Fruit fly (Drosophila melanogaster) whole organism, embryonic: ENCODE data around the gene aop.

Source experiments
- Ada2b ChIP-seq: fragments of 200-800 bp; sonication (Bioruptor generic); IDR thresholded peaks from 2 replicates; pipeline ENCODE4 v1.3.6; 2022; ENCODE audit warnings: missing biosample characterization, missing genetic modification characterization
- CG10321 ChIP-seq: fragments of 200-800 bp; sonication (Bioruptor generic); IDR thresholded peaks from 2 replicates; pipeline ENCODE4 v1.3.6; 2022; ENCODE audit warnings: missing biosample characterization, missing genetic modification characterization
- CG11085 ChIP-seq: fragments of 200-800 bp; sonication (Bioruptor generic); IDR thresholded peaks from 2 replicates; pipeline ENCODE4 v1.3.6; 2022; ENCODE audit warnings: missing biosample characterization, missing genetic modification characterization
- CG15601 ChIP-seq: fragments of 200-800 bp; sonication (Bioruptor generic); optimal IDR thresholded peaks from 3 replicates; lab custom pipeline; 2019; ENCODE audit warnings: missing biosample characterization, mild to moderate bottlenecking, missing genetic modification characterization, moderate library complexity
- CG17186 ChIP-seq: fragments of 200-800 bp; sonication (Bioruptor generic); optimal IDR thresholded peaks from 3 replicates; lab custom pipeline; 2017; ENCODE audit warnings: missing biosample characterization, missing genetic modification reagents, missing genetic modification characterization
- CG17328 ChIP-seq: fragments of 200-800 bp; sonication (Bioruptor generic); IDR thresholded peaks from 2 replicates; pipeline ENCODE4 v1.3.6; 2022; ENCODE audit warnings: missing biosample characterization, missing genetic modification characterization
- CG17802 ChIP-seq: fragments of 200-800 bp; sonication (Bioruptor generic); optimal IDR thresholded peaks from 2 replicates; lab custom pipeline; 2018; ENCODE audit warnings: missing biosample characterization, mild to moderate bottlenecking, missing genetic modification characterization, moderate library complexity
- CG1792 ChIP-seq: fragments of 200-800 bp; sonication (Bioruptor generic); optimal IDR thresholded peaks from 2 replicates; lab custom pipeline; 2016; ENCODE audit warnings: missing biosample characterization, missing genetic modification characterization
- CG18476 ChIP-seq: fragments of 200-800 bp; sonication (Bioruptor generic); optimal IDR thresholded peaks from 2 replicates; lab custom pipeline; 2016; ENCODE audit warnings: missing biosample characterization, mild to moderate bottlenecking, missing genetic modification characterization
- CG2875 ChIP-seq: fragments of 200-800 bp; sonication (Bioruptor generic); optimal IDR thresholded peaks from 2 replicates; lab custom pipeline; 2017; ENCODE audit warnings: missing biosample characterization, mild to moderate bottlenecking, missing genetic modification characterization, missing genetic modification reagents
- CG31388 ChIP-seq: fragments of 200-800 bp; sonication (Bioruptor generic); optimal IDR thresholded peaks from 2 replicates; lab custom pipeline; 2016; ENCODE audit warnings: missing biosample characterization, missing genetic modification characterization
- CG3726 ChIP-seq: fragments of 200-800 bp; sonication (Bioruptor generic); IDR thresholded peaks from 3 replicates; pipeline ENCODE4, ENCODE4 v1.3.6; 2022; ENCODE audit warnings: missing biosample characterization, missing genetic modification characterization
- CG3995 ChIP-seq: fragments of 200-800 bp; sonication (Bioruptor generic); optimal IDR thresholded peaks from 3 replicates; lab custom pipeline; 2016; ENCODE audit warnings: missing biosample characterization, missing genetic modification characterization
- CG6175 ChIP-seq: fragments of 200-800 bp; sonication (Bioruptor generic); IDR thresholded peaks from 3 replicates; pipeline ENCODE4 v1.3.6; 2022; ENCODE audit warnings: missing biosample characterization, missing genetic modification characterization
- CG6683 ChIP-seq: fragments of 200-800 bp; sonication (Bioruptor generic); optimal IDR thresholded peaks from 2 replicates; lab custom pipeline; 2017; ENCODE audit warnings: missing biosample characterization, mild to moderate bottlenecking, missing genetic modification characterization, missing genetic modification reagents
- CG7786 ChIP-seq: fragments of 200-800 bp; sonication (Bioruptor generic); optimal IDR thresholded peaks from 2 replicates; lab custom pipeline; 2016; ENCODE audit warnings: missing biosample characterization, missing genetic modification characterization
- CG8359 ChIP-seq: fragments of 200-800 bp; sonication (Bioruptor generic); optimal IDR thresholded peaks from 2 replicates; lab custom pipeline; 2017; ENCODE audit warnings: missing biosample characterization, mild to moderate bottlenecking, missing genetic modification characterization, borderline replicate concordance
- CG9727 ChIP-seq: fragments of 200-800 bp; sonication (Bioruptor generic); optimal IDR thresholded peaks from 3 replicates; lab custom pipeline; 2017; ENCODE audit warnings: missing biosample characterization, mild to moderate bottlenecking, missing genetic modification characterization
- CG9817 ChIP-seq: fragments of 200-800 bp; sonication (Bioruptor generic); optimal IDR thresholded peaks from 2 replicates; lab custom pipeline; 2018; ENCODE audit warnings: missing biosample characterization, mild to moderate bottlenecking, missing genetic modification characterization, moderate library complexity
- CG9876 ChIP-seq: fragments of 200-800 bp; sonication (Bioruptor generic); optimal IDR thresholded peaks from 2 replicates; lab custom pipeline; 2016; ENCODE audit warnings: missing biosample characterization, missing genetic modification characterization
- CoRest ChIP-seq: fragments of 200-800 bp; sonication (Bioruptor generic); optimal IDR thresholded peaks from 3 replicates; lab custom pipeline; 2018; ENCODE audit warnings: missing biosample characterization, mild to moderate bottlenecking, missing genetic modification characterization, moderate library complexity
- Doc3 ChIP-seq: fragments of 200-800 bp; sonication (Bioruptor generic); IDR thresholded peaks from 3 replicates; pipeline ENCODE4 v1.3.6; 2022; ENCODE audit warnings: missing biosample characterization, missing genetic modification characterization; ENCODE audit not compliant: partially characterized antibody
- E2f1 ChIP-seq: fragments of 200-800 bp; sonication (Bioruptor generic); IDR thresholded peaks from 2 replicates; pipeline ENCODE4 v1.3.6; 2022; ENCODE audit warnings: missing biosample characterization, missing genetic modification characterization
- GATAe ChIP-seq: fragments of 200-800 bp; sonication (Bioruptor generic); conservative IDR thresholded peaks from 2 replicates; pipeline ENCODE4 v1.3.6; 2022; ENCODE audit warnings: missing biosample characterization, missing genetic modification characterization
- H2.0 ChIP-seq: fragments of 200-800 bp; sonication (Bioruptor generic); IDR thresholded peaks from 2 replicates; pipeline ENCODE4 v1.3.6; 2022; ENCODE audit warnings: missing biosample characterization, missing genetic modification characterization
- Kr ChIP-seq: fragments of 200-800 bp; sonication (Bioruptor generic); optimal IDR thresholded peaks from 2 replicates; lab custom pipeline; 2017; ENCODE audit warnings: missing biosample characterization, mild to moderate bottlenecking, missing genetic modification characterization
- Oaz ChIP-seq: fragments of 200-800 bp; sonication (Bioruptor generic); IDR thresholded peaks from 2 replicates; pipeline ENCODE4 v1.3.6; 2022; ENCODE audit warnings: missing biosample characterization, missing genetic modification characterization
- Poxn ChIP-seq: fragments of 200-800 bp; sonication (Bioruptor generic); IDR thresholded peaks from 2 replicates; pipeline ENCODE4 v1.3.6; 2022; ENCODE audit warnings: missing biosample characterization, missing genetic modification characterization
- Ravus ChIP-seq: fragments of 200-800 bp; sonication (Bioruptor generic); IDR thresholded peaks from 2 replicates; pipeline ENCODE4 v1.3.6; 2022; ENCODE audit warnings: missing biosample characterization, missing genetic modification characterization
- Sox100B ChIP-seq: fragments of 200-800 bp; sonication (Bioruptor generic); optimal IDR thresholded peaks from 3 replicates; lab custom pipeline; 2018; ENCODE audit warnings: missing biosample characterization, mild to moderate bottlenecking, missing genetic modification characterization
- bigmax ChIP-seq: fragments of 200-800 bp; sonication (Bioruptor generic); optimal IDR thresholded peaks from 2 replicates; lab custom pipeline; 2018; ENCODE audit warnings: missing biosample characterization, mild to moderate bottlenecking, missing genetic modification characterization
- bowl ChIP-seq: fragments of 200-800 bp; sonication (Bioruptor generic); IDR thresholded peaks from 2 replicates; pipeline ENCODE4 v1.3.6; 2022; ENCODE audit warnings: missing biosample characterization, missing genetic modification characterization
- cad ChIP-seq: fragments of >200 bp; optimal IDR thresholded peaks from 2 replicates; lab custom pipeline; 2017; ENCODE audit warnings: missing biosample characterization, missing genetic modification characterization
- da ChIP-seq: fragments of 200-800 bp; sonication (Bioruptor generic); optimal IDR thresholded peaks from 2 replicates; lab custom pipeline; 2016; ENCODE audit warnings: missing biosample characterization, missing genetic modification characterization
- dpn ChIP-seq, 2 experiments: fragments of 200-800 bp; sonication (Bioruptor generic); optimal IDR thresholded peaks; 3 replicates each; lab custom pipeline; 2016; ENCODE audit warnings: missing biosample characterization in 2 of 2, missing genetic modification characterization in 2 of 2
- emc ChIP-seq: fragments of 200-800 bp; sonication (Bioruptor generic); optimal IDR thresholded peaks from 2 replicates; lab custom pipeline; 2016; ENCODE audit warnings: missing biosample characterization, missing genetic modification characterization
- ems ChIP-seq: fragments of 200-800 bp; sonication (Bioruptor generic); optimal IDR thresholded peaks from 3 replicates; lab custom pipeline; 2016; ENCODE audit warnings: missing biosample characterization, missing genetic modification characterization
- gce ChIP-seq: fragments of 200-800 bp; sonication (Bioruptor generic); IDR thresholded peaks from 3 replicates; pipeline ENCODE4 v1.3.6; 2022; ENCODE audit warnings: missing biosample characterization, missing genetic modification characterization
- gt ChIP-seq: fragments of 200-800 bp; sonication (Bioruptor generic); IDR thresholded peaks from 2 replicates; pipeline ENCODE4 v1.3.6; 2022; ENCODE audit warnings: missing biosample characterization, missing genetic modification characterization
- lilli ChIP-seq: fragments of 200-800 bp; sonication (Bioruptor generic); optimal IDR thresholded peaks from 3 replicates; lab custom pipeline; 2016; ENCODE audit warnings: missing biosample characterization, missing genetic modification characterization
- nau ChIP-seq: fragments of 200-800 bp; sonication (Bioruptor generic); optimal IDR thresholded peaks from 3 replicates; lab custom pipeline; 2017; ENCODE audit warnings: missing biosample characterization, mild to moderate bottlenecking, missing genetic modification characterization, missing genetic modification reagents
- nerfin-1 ChIP-seq: fragments of 200-800 bp; sonication (Bioruptor generic); optimal IDR thresholded peaks from 3 replicates; lab custom pipeline; 2019; ENCODE audit warnings: missing biosample characterization, mild to moderate bottlenecking, missing genetic modification characterization, moderate library complexity
- ranshi ChIP-seq: fragments of 200-800 bp; sonication (Bioruptor generic); IDR thresholded peaks from 2 replicates; pipeline ENCODE4 v1.3.6; 2022; ENCODE audit warnings: missing biosample characterization, missing genetic modification characterization
- sc ChIP-seq, 3 experiments: fragments of >200 bp in 2 of 3; fragments of 200-800 bp in 1 of 3; sonication (Bioruptor generic) in 1 of 3; optimal IDR thresholded peaks; 2 replicates in 2 of 3; 3 replicates in 1 of 3; lab custom pipeline; 2017; ENCODE audit warnings: mild to moderate bottlenecking in 1 of 3, missing biosample characterization in 1 of 3, missing genetic modification characterization in 1 of 3, missing genetic modification reagents in 1 of 3
- schlank ChIP-seq: fragments of 200-800 bp; sonication (Bioruptor generic); optimal IDR thresholded peaks from 2 replicates; lab custom pipeline; 2018; ENCODE audit warnings: missing biosample characterization, mild to moderate bottlenecking, missing genetic modification characterization
- scrt ChIP-seq: fragments of 200-800 bp; sonication (Bioruptor generic); optimal IDR thresholded peaks from 2 replicates; lab custom pipeline; 2018; ENCODE audit warnings: missing biosample characterization, mild to moderate bottlenecking, missing genetic modification characterization, moderate library complexity
- sd ChIP-seq: fragments of 200-800 bp; sonication (Bioruptor generic); optimal IDR thresholded peaks from 3 replicates; lab custom pipeline; 2018; ENCODE audit warnings: missing biosample characterization, mild to moderate bottlenecking, missing genetic modification characterization, moderate library complexity
- tgo ChIP-seq: fragments of 200-800 bp; sonication (Bioruptor generic); IDR thresholded peaks from 3 replicates; pipeline ENCODE4 v1.3.6; 2022; ENCODE audit warnings: missing biosample characterization, missing genetic modification characterization
- unc-4 ChIP-seq: fragments of 200-800 bp; sonication (Bioruptor generic); IDR thresholded peaks from 2 replicates; pipeline ENCODE4 v1.3.6; 2022; ENCODE audit warnings: missing biosample characterization, missing genetic modification characterization; ENCODE audit not compliant: partially characterized antibody
- yki ChIP-seq: fragments of >200 bp; optimal IDR thresholded peaks from 3 replicates; lab custom pipeline; 2018
- z ChIP-seq: fragments of 200-800 bp; sonication (Bioruptor generic); IDR thresholded peaks from 3 replicates; pipeline ENCODE4 v1.3.6; 2022; ENCODE audit warnings: missing biosample characterization, missing genetic modification characterization

Gene aop

dm6 chr2L:2163568-2163953 lies 15.0 kb downstream of the aop start (continued):
- TF ChIP-seq CG17186 (GFP tag; lab: Kevin White, UChicago), result peak; percentile 64
- peak; percentile 53 for TF ChIP-seq CG6175 (GFP tag; lab: Robert Waterston, UW)
- TF ChIP-seq cad (GFP tag; lab: Kevin White, UChicago), result peak; percentile 29
- TF ChIP-seq Poxn (GFP tag; lab: Robert Waterston, UW), result 0 out of 2 replicates have a peak, but pooled peaks have one; percentile 11
- TF ChIP-seq CG18476 (GFP tag; lab: Kevin White, UChicago), result peak; percentile 85
- TF ChIP-seq tgo (GFP tag; lab: Robert Waterston, UW), result peak; percentile 90
- TF ChIP-seq Ada2b (GFP tag; lab: Robert Waterston, UW), result peak; percentile 80
- peak; percentile 85 for TF ChIP-seq ems (GFP tag; lab: Kevin White, UChicago)
- peak; percentile 89 for TF ChIP-seq CG1792
- TF ChIP-seq unc-4 (GFP tag; lab: Robert Waterston, UW), result no peak
- peak; percentile 73 for TF ChIP-seq bowl (GFP tag; lab: Robert Waterston, UW)
- TF ChIP-seq bigmax (GFP tag; lab: Kevin White, UChicago), result no peak
- TF ChIP-seq CG7786 (GFP tag; lab: Kevin White, UChicago), result peak; percentile 95
- peak; percentile 89 for TF ChIP-seq CG2875 (GFP tag; lab: Kevin White, UChicago)
- no peak for TF ChIP-seq yki (lab: Kevin White, UChicago)
- TF ChIP-seq H2.0, result peak; percentile 92
- TF ChIP-seq sd (tag; lab: Kevin White, UChicago), result peak; percentile 35
- peak; percentile 72 for TF ChIP-seq nau (GFP tag; lab: Kevin White, UChicago)
- 0 out of 2 replicates have a peak, but pooled peaks have one; percentile 32 for TF ChIP-seq CG10321
- no peak for TF ChIP-seq sc (optimal IDR thresholded peaks at IDR 0.05; lab: Kevin White, UChicago)
- TF ChIP-seq sc (GFP tag; optimal IDR thresholded peaks at IDR 0.05; lab: Kevin White, UChicago), result peak; percentile 88
- TF ChIP-seq gce, result peak; percentile 90
- peak; percentile 79 for TF ChIP-seq z
- TF ChIP-seq Ravus, result peak; percentile 50
- peak; percentile 88 for TF ChIP-seq CoRest (tag; lab: Kevin White, UChicago)
- peak; percentile 8 for TF ChIP-seq Kr (GFP tag; lab: Kevin White, UChicago)
- peak; percentile 41 for TF ChIP-seq CG6683
- peak; percentile 50 for TF ChIP-seq schlank (tag; lab: Kevin White, UChicago)
- peak; percentile 86 for TF ChIP-seq CG15601 (tag; lab: Kevin White, UChicago)
- peak; percentile 93 for TF ChIP-seq E2f1
- peak; percentile 77 for TF ChIP-seq CG8359 (GFP tag; lab: Kevin White, UChicago)
- TF ChIP-seq Sox100B, result peak; percentile 77
- peak; percentile 82 for TF ChIP-seq lilli (GFP tag; lab: Kevin White, UChicago)
- peak; percentile 77 for TF ChIP-seq CG9817 (tag; lab: Kevin White, UChicago)
- TF ChIP-seq emc (GFP tag; lab: Kevin White, UChicago), result peak; percentile 75
- peak; percentile 91 for TF ChIP-seq CG3726 (GFP tag; lab: Robert Waterston, UW)
- peak; percentile 60 for TF ChIP-seq scrt
- peak; percentile 85 for TF ChIP-seq CG9876 (GFP tag; lab: Kevin White, UChicago)
- peak; percentile 79 for TF ChIP-seq nerfin-1
- no peak for TF ChIP-seq Doc3 (GFP tag; lab: Robert Waterston, UW)
- peak; percentile 90 for TF ChIP-seq gt (GFP tag; lab: Robert Waterston, UW)
- TF ChIP-seq ranshi (GFP tag; lab: Robert Waterston, UW), result peak; percentile 90
- TF ChIP-seq GATAe (GFP tag; lab: Robert Waterston, UW), result no peak
- peak; percentile 73 for TF ChIP-seq Oaz
- TF ChIP-seq CG17802 (tag; lab: Kevin White, UChicago), result peak; percentile 76
- peak; percentile 78 to 88 for TF ChIP-seq dpn (GFP tag; optimal IDR thresholded peaks at IDR 0.05; lab: Kevin White, UChicago)
- peak; percentile 95 for TF ChIP-seq CG9727 (GFP tag; lab: Kevin White, UChicago)
- TF ChIP-seq CG3995, result peak; percentile 40
- TF ChIP-seq da (GFP tag; lab: Kevin White, UChicago), result peak; percentile 82
- peak; percentile 59 for TF ChIP-seq CG31388 (GFP tag; lab: Kevin White, UChicago)
- TF ChIP-seq CG11085 (GFP tag; lab: Robert Waterston, UW), result peak; percentile 81
- peak; percentile 96 for TF ChIP-seq CG17328 (GFP tag; lab: Robert Waterston, UW)
